Worm (Caenorhabditis elegans): Measurements from ENCODE around the gene gei-8.

ce11 chrIII:8111347-8111746 lies 9.7 kb downstream of the gei-8 start:
- TF ChIP-seq B0310.2 (tag; optimal IDR thresholded peaks at IDR 0.05) (no peak), F13C5.2 (tag; optimal IDR thresholded peaks at IDR 0.05) (no peak), pes-1 (GFP tag; IDR thresholded peaks at IDR 0.05) (no peak), ceh-36 (tag; optimal IDR thresholded peaks at IDR 0.05) (no peak), hmg-4 (GFP tag; optimal IDR thresholded peaks at IDR 0.05) (no peak), scrt-1 (GFP tag; IDR thresholded peaks at IDR 0.05) (no peak), aly-1 (tag; optimal IDR thresholded peaks at IDR 0.05) (no peak), ets-7 (tag; optimal IDR thresholded peaks at IDR 0.05) (no peak), ama-1 (optimal IDR thresholded peaks at IDR 0.05) (no peak)

Measured in whole organism, early embryonic.